Worm (Caenorhabditis elegans) whole organism, late embryonic: Measurements from ENCODE around the gene T26H5.9.

Experiments
- C08G9.2 ChIP-seq: sonication (generic microtip); optimal IDR thresholded peaks from 2 replicates; lab custom pipeline; 2016; ENCODE audit warnings: mild to moderate bottlenecking, missing genetic modification characterization, moderate library complexity, missing compliant biosample characterization
- Y22D7AL.16 ChIP-seq: sonication (generic microtip); optimal IDR thresholded peaks from 2 replicates; lab custom pipeline; 2016; ENCODE audit warnings: missing genetic modification characterization, missing compliant biosample characterization
- ahr-1 ChIP-seq: sonication (generic microtip); optimal IDR thresholded peaks from 2 replicates; lab custom pipeline; 2016; ENCODE audit warnings: missing genetic modification characterization, missing compliant biosample characterization
- ama-1 ChIP-seq: fragments of 150-350 bp; optimal IDR thresholded peaks from 2 replicates; lab custom pipeline; 2014
- ceh-14 ChIP-seq: sonication (generic microtip); optimal IDR thresholded peaks from 2 replicates; lab custom pipeline; 2016; ENCODE audit warnings: missing genotype, missing genetic modification characterization, missing compliant biosample characterization
- ceh-18 ChIP-seq: sonication (generic microtip); optimal IDR thresholded peaks from 2 replicates; lab custom pipeline; 2016; ENCODE audit warnings: missing genetic modification characterization, missing compliant biosample characterization
- ceh-19 ChIP-seq: fragments of 200-800 bp; sonication (Bioruptor generic); optimal IDR thresholded peaks from 2 replicates; lab custom pipeline; 2018; ENCODE audit warnings: mild to moderate bottlenecking, missing genetic modification characterization, missing compliant biosample characterization
- ceh-22 ChIP-seq: sonication (generic microtip); optimal IDR thresholded peaks from 2 replicates; lab custom pipeline; 2017; ENCODE audit warnings: missing biosample characterization, missing genetic modification characterization
- ceh-30 ChIP-seq: fragments of 150-350 bp; optimal IDR thresholded peaks from 2 replicates; lab custom pipeline; 2014; ENCODE audit warnings: missing biosample characterization, missing genetic modification characterization
- ceh-45 ChIP-seq: fragments of 200-800 bp; sonication (Bioruptor generic); IDR thresholded peaks from 2 replicates; pipeline ENCODE4 v1.3.6; 2022; ENCODE audit warnings: missing genetic modification reagents, missing genetic modification characterization, missing compliant biosample characterization
- ceh-9 ChIP-seq: sonication (generic microtip); optimal IDR thresholded peaks from 2 replicates; lab custom pipeline; 2016; ENCODE audit warnings: mild to moderate bottlenecking, missing genetic modification characterization, inconsistent platforms, missing compliant biosample characterization
- che-1 ChIP-seq: sonication (generic microtip); optimal IDR thresholded peaks from 2 replicates; lab custom pipeline; 2016; ENCODE audit warnings: mild to moderate bottlenecking, missing genetic modification characterization, missing compliant biosample characterization
- dve-1 ChIP-seq: sonication (generic microtip); optimal IDR thresholded peaks from 2 replicates; lab custom pipeline; 2017; ENCODE audit warnings: antibody characterized with exemption, mild to moderate bottlenecking, missing genetic modification characterization, missing compliant biosample characterization
- elt-4 ChIP-seq: sonication (generic microtip); optimal IDR thresholded peaks from 2 replicates; lab custom pipeline; 2016; ENCODE audit warnings: missing genetic modification characterization, missing compliant biosample characterization
- ets-4 ChIP-seq: sonication (generic microtip); optimal IDR thresholded peaks from 2 replicates; lab custom pipeline; 2016; ENCODE audit warnings: missing genetic modification characterization, missing compliant biosample characterization
- fax-1 ChIP-seq: sonication (generic microtip); optimal IDR thresholded peaks from 2 replicates; lab custom pipeline; 2016; ENCODE audit warnings: missing genotype, missing genetic modification characterization, missing compliant biosample characterization
- fkh-10 ChIP-seq: fragments of 150-350 bp; optimal IDR thresholded peaks from 2 replicates; lab custom pipeline; 2014; ENCODE audit warnings: missing biosample characterization, missing genetic modification reagents, missing genetic modification characterization
- fkh-6 ChIP-seq: sonication (generic microtip); optimal IDR thresholded peaks from 2 replicates; lab custom pipeline; 2016; ENCODE audit warnings: missing genetic modification characterization, missing compliant biosample characterization
- gmeb-2 ChIP-seq: sonication (generic microtip); optimal IDR thresholded peaks from 2 replicates; lab custom pipeline; 2016; ENCODE audit warnings: missing genetic modification characterization, inconsistent platforms, missing compliant biosample characterization
- hlh-13 ChIP-seq: fragments of 200-800 bp; sonication (Bioruptor generic); optimal IDR thresholded peaks from 2 replicates; lab custom pipeline; 2018; ENCODE audit warnings: mild to moderate bottlenecking, missing genetic modification characterization, missing compliant biosample characterization
- hlh-15 ChIP-seq: sonication (generic microtip); optimal IDR thresholded peaks from 2 replicates; lab custom pipeline; 2016; ENCODE audit warnings: missing genetic modification characterization, missing compliant biosample characterization
- hlh-30 ChIP-seq: sonication (generic microtip); optimal IDR thresholded peaks from 2 replicates; lab custom pipeline; 2017; ENCODE audit warnings: antibody characterized with exemption, missing genetic modification characterization, missing compliant biosample characterization; ENCODE audit not compliant: insufficient read depth
- lim-6 ChIP-seq: sonication (generic microtip); optimal IDR thresholded peaks from 2 replicates; lab custom pipeline; 2016; ENCODE audit warnings: missing genetic modification characterization, missing compliant biosample characterization
- lin-11 ChIP-seq: fragments of 200-800 bp; sonication (Bioruptor generic); optimal IDR thresholded peaks from 2 replicates; lab custom pipeline; 2018; ENCODE audit warnings: mild to moderate bottlenecking, missing genetic modification characterization, missing compliant biosample characterization
- madf-2 ChIP-seq: sonication (generic microtip); optimal IDR thresholded peaks from 2 replicates; lab custom pipeline; 2017; ENCODE audit warnings: missing genetic modification characterization, missing compliant biosample characterization
- nhr-11 ChIP-seq: fragments of 150-350 bp; optimal IDR thresholded peaks from 2 replicates; lab custom pipeline; 2014; ENCODE audit warnings: missing biosample characterization, missing genetic modification characterization
- nhr-232 ChIP-seq: sonication (generic microtip); optimal IDR thresholded peaks from 2 replicates; lab custom pipeline; 2016; ENCODE audit warnings: missing genetic modification characterization, missing compliant biosample characterization
- npax-4 ChIP-seq: sonication (generic microtip); optimal IDR thresholded peaks from 2 replicates; lab custom pipeline; 2016; ENCODE audit warnings: missing genetic modification characterization, missing compliant biosample characterization
- odd-2 ChIP-seq: sonication (generic microtip); optimal IDR thresholded peaks from 2 replicates; lab custom pipeline; 2017; ENCODE audit warnings: antibody characterized with exemption, mild to moderate bottlenecking, missing genetic modification characterization, missing compliant biosample characterization
- pha-2 ChIP-seq: sonication (generic microtip); optimal IDR thresholded peaks from 2 replicates; lab custom pipeline; 2017; ENCODE audit warnings: mild to moderate bottlenecking, missing genetic modification characterization, missing compliant biosample characterization
- pha-4 ChIP-seq: fragments of 150-350 bp; optimal IDR thresholded peaks from 2 replicates; lab custom pipeline; 2018; ENCODE audit warnings: missing biosample characterization, missing genetic modification reagents, missing genetic modification characterization
- pqm-1 ChIP-seq: sonication (generic microtip); optimal IDR thresholded peaks from 2 replicates; lab custom pipeline; 2016; ENCODE audit warnings: missing genetic modification characterization, missing compliant biosample characterization
- ref-2 ChIP-seq: sonication (generic microtip); optimal IDR thresholded peaks from 2 replicates; lab custom pipeline; 2016; ENCODE audit warnings: missing genetic modification characterization, missing compliant biosample characterization
- sdc-2 ChIP-seq: sonication (generic microtip); optimal IDR thresholded peaks from 2 replicates; lab custom pipeline; 2016; ENCODE audit warnings: missing genotype, missing genetic modification characterization, missing compliant biosample characterization
- sox-2 ChIP-seq: fragments of 200-800 bp; sonication (Bioruptor generic); IDR thresholded peaks from 2 replicates; pipeline ENCODE4 v1.3.6; 2022; ENCODE audit warnings: missing genetic modification reagents, missing genetic modification characterization, missing compliant biosample characterization
- sox-4 ChIP-seq: sonication (generic microtip); optimal IDR thresholded peaks from 2 replicates; lab custom pipeline; 2017; ENCODE audit warnings: mild to moderate bottlenecking, missing genetic modification characterization, inconsistent platforms, missing compliant biosample characterization
- tbx-2 ChIP-seq: sonication (generic microtip); optimal IDR thresholded peaks from 2 replicates; lab custom pipeline; 2016; ENCODE audit warnings: missing genetic modification characterization, missing compliant biosample characterization
- tbx-7 ChIP-seq: sonication (generic microtip); optimal IDR thresholded peaks from 2 replicates; lab custom pipeline; 2016; ENCODE audit warnings: missing genotype, missing genetic modification characterization, missing compliant biosample characterization
- unc-55 ChIP-seq: sonication (generic microtip); optimal IDR thresholded peaks from 2 replicates; lab custom pipeline; 2017; ENCODE audit warnings: missing biosample characterization, missing genetic modification reagents, missing genetic modification characterization
- zip-5 ChIP-seq: sonication (generic microtip); optimal IDR thresholded peaks from 2 replicates; lab custom pipeline; 2016; ENCODE audit warnings: missing genetic modification characterization, missing compliant biosample characterization

The T26H5.9 gene

DNA sequence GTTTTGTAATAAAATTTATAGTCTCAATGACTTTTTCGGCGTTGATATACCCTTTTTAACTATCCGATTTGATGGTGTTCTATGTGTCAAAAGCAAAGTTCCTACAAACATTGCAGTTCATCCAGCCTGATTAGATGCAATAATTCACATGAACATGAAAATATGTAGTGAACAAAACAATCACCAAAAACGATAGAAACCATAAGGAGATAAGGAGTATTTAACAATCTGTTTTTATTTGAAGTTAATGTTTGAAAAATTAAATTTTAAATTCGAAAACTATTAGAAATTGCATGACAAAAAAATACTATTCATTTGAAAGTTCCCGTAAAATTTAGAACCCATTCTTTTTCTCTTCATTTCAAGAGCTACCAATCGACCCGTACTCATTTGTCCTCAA, 17.8 kb upstream of the T26H5.9 start, which contains the start of gene fbxa-209:
Gene fbxa-209 (minus strand): TSS at position 101 of the 400 bp plus-strand sequence.
- no peak for TF ChIP-seq ets-4 (tag; lab: Kevin White, UChicago)
- no peak for TF ChIP-seq fkh-10 (GFP tag; lab: Kevin White, UChicago)
- TF ChIP-seq pha-2 (tag; lab: Kevin White, UChicago), result no peak
- no peak for TF ChIP-seq gmeb-2 (tag; lab: Kevin White, UChicago)
- no peak for TF ChIP-seq C08G9.2
- TF ChIP-seq che-1 (tag; lab: Kevin White, UChicago), result no peak
- TF ChIP-seq sox-2 (GFP tag; lab: Robert Waterston, UW), result no peak
- TF ChIP-seq pqm-1 (tag; lab: Kevin White, UChicago), result no peak
- TF ChIP-seq dve-1 (tag; lab: Kevin White, UChicago), result no peak
- no peak for TF ChIP-seq ceh-19
- no peak for TF ChIP-seq ceh-30 (tag; lab: Kevin White, UChicago)
- no peak for TF ChIP-seq odd-2 (tag; lab: Kevin White, UChicago)
- TF ChIP-seq hlh-15 (tag; lab: Kevin White, UChicago), result no peak
- TF ChIP-seq ama-1 (lab: Kevin White, UChicago), result no peak
- TF ChIP-seq npax-4 (tag; lab: Kevin White, UChicago), result no peak
- TF ChIP-seq ref-2, result no peak
- TF ChIP-seq nhr-232 (tag; lab: Kevin White, UChicago), result no peak
- TF ChIP-seq sdc-2 (tag; lab: Kevin White, UChicago), result no peak
- TF ChIP-seq hlh-13 (GFP tag; lab: Kevin White, UChicago), result no peak
- no peak for TF ChIP-seq ceh-9 (tag; lab: Kevin White, UChicago)

DNA sequence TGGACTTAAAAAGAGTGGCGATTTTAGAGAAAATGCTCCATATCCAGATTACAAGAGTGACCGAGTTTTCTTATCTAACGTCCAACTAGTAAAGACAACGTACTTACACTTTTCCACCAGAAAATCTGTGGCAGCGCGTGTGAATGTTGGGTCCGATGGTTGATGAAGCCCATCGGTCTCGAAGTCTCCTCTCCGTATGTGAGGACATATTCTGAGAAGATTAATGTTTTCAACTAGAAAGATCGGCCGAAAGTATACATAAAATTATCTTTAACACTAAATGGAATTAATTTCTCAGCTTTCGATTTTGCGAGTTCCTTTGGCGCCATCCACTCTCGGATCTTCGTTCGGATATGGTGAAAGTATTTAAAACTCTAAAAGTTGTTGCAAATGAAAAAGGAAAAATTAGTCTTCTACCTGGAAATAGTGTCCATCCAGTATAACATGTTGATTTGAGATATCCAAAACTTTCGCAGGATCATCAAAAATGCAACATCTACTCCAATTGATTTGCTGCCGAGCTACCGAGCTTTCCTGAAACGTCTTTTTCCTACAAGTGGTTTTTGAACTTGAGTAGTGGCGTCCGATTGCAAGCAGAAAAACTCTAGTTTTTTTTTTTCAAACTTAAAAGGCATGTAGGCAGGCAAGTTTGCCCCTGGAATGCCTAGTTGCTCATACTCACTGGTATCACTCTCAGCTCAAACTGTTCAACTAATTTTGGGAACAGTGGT, 13.2 kb upstream of the T26H5.9 start:
- TF ChIP-seq ceh-45 (GFP tag; lab: Robert Waterston, UW), result 0 out of 2 replicates have a peak, but pooled peaks have one; percentile 28
- no peak for TF ChIP-seq ceh-22 (tag; lab: Kevin White, UChicago)

DNA sequence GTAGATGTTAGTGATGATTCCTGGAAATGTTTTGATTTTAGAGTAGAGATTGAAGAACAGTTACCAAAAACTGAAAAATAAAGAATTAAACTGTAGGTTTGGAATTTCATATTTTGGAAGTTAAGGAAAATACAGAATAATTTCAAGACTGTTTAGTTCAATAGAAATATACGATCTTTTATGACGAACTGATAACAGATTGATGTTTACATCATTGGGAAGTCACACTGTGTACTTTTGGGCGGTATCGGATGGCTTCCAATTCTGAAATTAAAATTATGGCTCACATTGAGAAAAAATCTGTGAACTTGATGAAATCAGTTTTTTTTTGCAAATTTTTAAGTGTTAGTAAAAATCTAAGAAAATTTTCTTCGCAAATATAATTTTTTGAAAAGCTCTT, 12.3 kb upstream of the T26H5.9 start, which contains the start of gene T26H5.8:
Gene T26H5.8 (minus strand): TSS at position 270 of the 400 bp plus-strand sequence.
- TF ChIP-seq fax-1 (tag; lab: Kevin White, UChicago) (no peak), pha-4 (tag; lab: Kevin White, UChicago) (no peak), fkh-10 (GFP tag; lab: Kevin White, UChicago) (no peak), lim-6 (tag; lab: Kevin White, UChicago) (no peak), ets-4 (tag; lab: Kevin White, UChicago) (no peak), ceh-9 (tag; lab: Kevin White, UChicago) (no peak), ceh-18 (tag; lab: Kevin White, UChicago) (no peak), hlh-15 (tag; lab: Kevin White, UChicago) (no peak), elt-4 (tag; lab: Kevin White, UChicago) (no peak), hlh-30 (tag; lab: Kevin White, UChicago) (no peak), nhr-11 (tag; lab: Kevin White, UChicago) (no peak), pha-2 (tag; lab: Kevin White, UChicago) (no peak)

DNA sequence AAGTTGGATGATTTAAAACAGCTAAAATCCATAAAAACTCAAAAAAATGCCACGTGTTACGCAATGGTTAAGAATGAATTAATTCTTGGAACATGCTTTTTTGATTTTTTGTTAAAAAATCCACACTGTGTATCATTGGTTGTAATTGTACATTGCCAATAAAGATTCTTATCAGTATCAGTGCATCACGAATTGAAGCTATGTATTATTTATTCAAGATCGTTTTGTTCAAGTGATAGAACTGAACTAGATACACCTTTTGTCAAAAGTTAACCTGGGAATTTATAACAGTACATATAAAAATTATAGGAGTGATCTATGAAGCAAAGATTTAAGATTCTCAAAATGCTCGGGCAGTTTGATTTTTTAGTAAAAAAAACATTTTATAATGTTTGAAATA, 10.1 kb upstream of the T26H5.9 start:
- TF ChIP-seq tbx-7, result no peak
- no peak for TF ChIP-seq elt-4 (tag; lab: Kevin White, UChicago)
- TF ChIP-seq ceh-14 (tag; lab: Kevin White, UChicago), result no peak
- no peak for TF ChIP-seq pha-2 (tag; lab: Kevin White, UChicago)
- no peak for TF ChIP-seq nhr-232 (tag; lab: Kevin White, UChicago)
- TF ChIP-seq lin-11, result no peak
- no peak for TF ChIP-seq ceh-22 (tag; lab: Kevin White, UChicago)
- TF ChIP-seq zip-5 (tag; lab: Kevin White, UChicago), result no peak
- no peak for TF ChIP-seq Y22D7AL.16 (tag; lab: Kevin White, UChicago)
- no peak for TF ChIP-seq lim-6 (tag; lab: Kevin White, UChicago)
- no peak for TF ChIP-seq ama-1 (lab: Kevin White, UChicago)
- TF ChIP-seq fax-1 (tag; lab: Kevin White, UChicago), result no peak
- no peak for TF ChIP-seq madf-2 (tag; lab: Kevin White, UChicago)
- TF ChIP-seq fkh-6 (tag; lab: Kevin White, UChicago), result no peak
- no peak for TF ChIP-seq ahr-1 (tag; lab: Kevin White, UChicago)
- no peak for TF ChIP-seq tbx-2 (tag; lab: Kevin White, UChicago)
- TF ChIP-seq unc-55, result no peak
- TF ChIP-seq sox-4 (tag; lab: Kevin White, UChicago), result no peak
- TF ChIP-seq ceh-18 (tag; lab: Kevin White, UChicago), result no peak
